Worm (Caenorhabditis elegans): ENCODE data around the gene clec-65.

DNA sequence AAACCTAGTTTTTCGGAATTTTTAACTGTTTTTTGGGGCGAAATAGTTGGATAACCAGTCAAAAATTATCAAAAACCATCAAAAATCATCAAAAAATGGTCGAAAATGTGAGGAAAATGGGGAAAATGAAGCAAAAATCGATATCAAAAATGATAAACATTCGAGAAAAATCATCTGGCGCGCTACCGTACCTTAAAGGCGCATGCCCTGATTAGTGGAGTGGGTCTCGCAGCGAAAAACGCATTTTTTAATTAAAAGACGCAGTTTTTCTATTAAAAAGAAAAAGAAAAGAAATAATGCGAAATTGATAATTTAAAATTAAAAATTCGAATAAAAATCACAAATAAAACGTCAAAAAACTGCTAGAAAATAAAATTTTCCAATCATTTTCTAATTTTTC is 20.7 kb upstream of the clec-65 start, which contains the start of gene F35C5.1:
- TF ChIP-seq unc-62 (GFP tag; optimal IDR thresholded peaks at IDR 0.05) (no peak), sptf-1 (tag; optimal IDR thresholded peaks at IDR 0.05) (no peak), snpc-4 (tag; optimal IDR thresholded peaks at IDR 0.05) (no peak), tlp-1 (tag; optimal IDR thresholded peaks at IDR 0.05) (no peak), ama-1 (optimal IDR thresholded peaks at IDR 0.05) (no peak), ceh-88 (GFP tag; IDR thresholded peaks at IDR 0.05) (no peak)

Measured in whole organism, L1 larva.